Fruit fly (Drosophila melanogaster) whole organism, embryonic: ENCODE data around the gene CG43355.

Source experiments
- CG10543 ChIP-seq: fragments of 200-800 bp; sonication (Bioruptor generic); optimal IDR thresholded peaks from 3 replicates; lab custom pipeline; 2017; ENCODE audit warnings: missing biosample characterization, mild to moderate bottlenecking, missing genetic modification characterization, moderate library complexity
- CG11398 ChIP-seq: fragments of 200-800 bp; sonication (Bioruptor generic); optimal IDR thresholded peaks from 2 replicates; lab custom pipeline; 2016; ENCODE audit warnings: missing biosample characterization, missing genetic modification characterization
- CG12769 ChIP-seq: fragments of 200-800 bp; sonication (Bioruptor generic); optimal IDR thresholded peaks from 2 replicates; lab custom pipeline; 2019; ENCODE audit warnings: missing biosample characterization, mild to moderate bottlenecking, missing genetic modification characterization, moderate library complexity
- CG14965 ChIP-seq: fragments of 200-800 bp; sonication (Bioruptor generic); optimal IDR thresholded peaks from 2 replicates; lab custom pipeline; 2016; ENCODE audit warnings: missing biosample characterization, missing genetic modification characterization, borderline replicate concordance
- CG2875 ChIP-seq: fragments of 200-800 bp; sonication (Bioruptor generic); optimal IDR thresholded peaks from 2 replicates; lab custom pipeline; 2017; ENCODE audit warnings: missing biosample characterization, mild to moderate bottlenecking, missing genetic modification characterization, missing genetic modification reagents
- CG32532 ChIP-seq: fragments of 200-800 bp; sonication (Bioruptor generic); IDR thresholded peaks from 2 replicates; pipeline ENCODE4 v1.3.6; 2022; ENCODE audit warnings: missing biosample characterization, missing genetic modification characterization
- CG33213 ChIP-seq: fragments of 200-800 bp; sonication (Bioruptor generic); optimal IDR thresholded peaks from 3 replicates; lab custom pipeline; 2016; ENCODE audit warnings: missing biosample characterization, missing genetic modification characterization
- CG4404 ChIP-seq: fragments of 200-800 bp; sonication (Bioruptor generic); IDR thresholded peaks from 2 replicates; pipeline ENCODE4 v1.3.6; 2022; ENCODE audit warnings: missing biosample characterization, missing genetic modification characterization
- CG6683 ChIP-seq: fragments of 200-800 bp; sonication (Bioruptor generic); optimal IDR thresholded peaks from 2 replicates; lab custom pipeline; 2017; ENCODE audit warnings: missing biosample characterization, mild to moderate bottlenecking, missing genetic modification characterization, missing genetic modification reagents
- CG7372 ChIP-seq: fragments of 200-800 bp; sonication (Bioruptor generic); IDR thresholded peaks from 2 replicates; pipeline ENCODE4 v1.3.6; 2022; ENCODE audit warnings: missing biosample characterization, missing genetic modification characterization
- CG7963 ChIP-seq: fragments of 200-800 bp; sonication (Bioruptor generic); IDR thresholded peaks from 3 replicates; pipeline ENCODE4 v1.3.6; 2022; ENCODE audit warnings: missing biosample characterization, missing genetic modification characterization; ENCODE audit not compliant: partially characterized antibody
- CG8924 ChIP-seq: fragments of 200-800 bp; optimal IDR thresholded peaks from 3 replicates; lab custom pipeline; 2019; ENCODE audit warnings: missing biosample characterization, mild to moderate bottlenecking, missing genetic modification characterization, moderate library complexity
- CrebB ChIP-seq: fragments of 200-800 bp; sonication (Bioruptor generic); optimal IDR thresholded peaks from 3 replicates; lab custom pipeline; 2018; ENCODE audit warnings: missing biosample characterization, mild to moderate bottlenecking, missing genetic modification characterization
- Dll ChIP-seq: fragments of 200-800 bp; sonication (Bioruptor generic); IDR thresholded peaks from 4 replicates; pipeline ENCODE4 v1.3.6; 2022; ENCODE audit warnings: missing biosample characterization, missing genetic modification characterization; ENCODE audit not compliant: partially characterized antibody
- Doc2 ChIP-seq: fragments of 200-800 bp; sonication (Bioruptor generic); IDR thresholded peaks from 2 replicates; pipeline ENCODE4 v1.3.6; 2022; ENCODE audit warnings: missing biosample characterization, missing genetic modification characterization
- Elba2 ChIP-seq: fragments of 200-800 bp; sonication (Bioruptor generic); optimal IDR thresholded peaks from 3 replicates; lab custom pipeline; 2016; ENCODE audit warnings: missing biosample characterization, missing genetic modification characterization
- H2.0 ChIP-seq: fragments of 200-800 bp; sonication (Bioruptor generic); IDR thresholded peaks from 2 replicates; pipeline ENCODE4 v1.3.6; 2022; ENCODE audit warnings: missing biosample characterization, missing genetic modification characterization
- Hey ChIP-seq: fragments of 200-800 bp; sonication (Bioruptor generic); optimal IDR thresholded peaks from 3 replicates; lab custom pipeline; 2018; ENCODE audit warnings: missing biosample characterization, mild to moderate bottlenecking, missing genetic modification characterization
- Hmr ChIP-seq: fragments of 200-800 bp; sonication (Bioruptor generic); optimal IDR thresholded peaks from 3 replicates; lab custom pipeline; 2017; ENCODE audit warnings: mild to moderate bottlenecking, missing biosample characterization, missing genetic modification reagents, missing genetic modification characterization
- Hsf ChIP-seq: fragments of 200-800 bp; sonication (Bioruptor generic); optimal IDR thresholded peaks from 3 replicates; lab custom pipeline; 2016; ENCODE audit warnings: missing biosample characterization, missing genetic modification characterization
- Lhr ChIP-seq: fragments of 200-800 bp; sonication (Bioruptor generic); optimal IDR thresholded peaks from 3 replicates; lab custom pipeline; 2017; ENCODE audit warnings: mild to moderate bottlenecking, missing biosample characterization, missing genetic modification reagents, missing genetic modification characterization
- Max ChIP-seq: fragments of 200-800 bp; sonication (Bioruptor generic); optimal IDR thresholded peaks from 2 replicates; lab custom pipeline; 2016; ENCODE audit warnings: missing biosample characterization, mild to moderate bottlenecking, missing genetic modification characterization
- Mes4 ChIP-seq: fragments of 200-800 bp; sonication (Bioruptor generic); optimal IDR thresholded peaks from 2 replicates; lab custom pipeline; 2016; ENCODE audit warnings: missing biosample characterization, missing genetic modification characterization
- NC2α ChIP-seq: fragments of 200-800 bp; sonication (Bioruptor generic); optimal IDR thresholded peaks from 2 replicates; lab custom pipeline; 2016; ENCODE audit warnings: missing biosample characterization, missing genetic modification characterization
- Nf-YC ChIP-seq: fragments of 200-800 bp; optimal IDR thresholded peaks from 3 replicates; lab custom pipeline; 2019; ENCODE audit warnings: missing biosample characterization, mild to moderate bottlenecking, missing genetic modification characterization, moderate library complexity
- Oli ChIP-seq: fragments of 200-800 bp; sonication (Bioruptor generic); optimal IDR thresholded peaks from 2 replicates; lab custom pipeline; 2018; ENCODE audit warnings: missing biosample characterization, mild to moderate bottlenecking, missing genetic modification characterization, moderate library complexity
- Ssrp ChIP-seq: fragments of 200-800 bp; sonication (Bioruptor generic); optimal IDR thresholded peaks from 2 replicates; lab custom pipeline; 2018; ENCODE audit warnings: missing biosample characterization, mild to moderate bottlenecking, missing genetic modification characterization, moderate library complexity
- Stat92E ChIP-seq, 3 experiments: fragments of >200 bp in 2 of 3; fragments of 200-800 bp in 1 of 3; sonication (Bioruptor generic) in 1 of 3; optimal IDR thresholded peaks; 2 replicates each; lab custom pipeline; 2017 to 2019; ENCODE audit warnings: missing biosample characterization in 3 of 3, missing genetic modification characterization in 3 of 3, mild to moderate bottlenecking in 1 of 3, moderate library complexity in 1 of 3
- amos ChIP-seq: fragments of 200-800 bp; sonication (Bioruptor generic); IDR thresholded peaks from 2 replicates; pipeline ENCODE4 v1.3.6; 2022; ENCODE audit warnings: missing biosample characterization, missing genetic modification characterization; ENCODE audit not compliant: partially characterized antibody
- caup ChIP-seq: fragments of 200-800 bp; sonication (Bioruptor generic); optimal IDR thresholded peaks from 3 replicates; lab custom pipeline; 2017; ENCODE audit warnings: missing biosample characterization, mild to moderate bottlenecking, missing genetic modification characterization, moderate library complexity; ENCODE audit not compliant: severe bottlenecking
- dmrt99B ChIP-seq: fragments of 200-800 bp; sonication (Bioruptor generic); optimal IDR thresholded peaks from 2 replicates; lab custom pipeline; 2018; ENCODE audit warnings: missing biosample characterization, mild to moderate bottlenecking, missing genetic modification characterization, moderate library complexity
- dpn ChIP-seq, 2 experiments: fragments of 200-800 bp; sonication (Bioruptor generic); optimal IDR thresholded peaks; 3 replicates each; lab custom pipeline; 2016; ENCODE audit warnings: missing biosample characterization in 2 of 2, missing genetic modification characterization in 2 of 2
- exex ChIP-seq: fragments of 200-800 bp; sonication (Bioruptor generic); optimal IDR thresholded peaks from 4 replicates; lab custom pipeline; 2018; ENCODE audit warnings: missing biosample characterization, mild to moderate bottlenecking, missing genetic modification characterization, moderate library complexity
- fd102C ChIP-seq: fragments of 200-800 bp; sonication (Bioruptor generic); optimal IDR thresholded peaks from 2 replicates; lab custom pipeline; 2018; ENCODE audit warnings: missing biosample characterization, mild to moderate bottlenecking, missing genetic modification characterization, moderate library complexity
- fru ChIP-seq: fragments of >200 bp; optimal IDR thresholded peaks from 2 replicates; lab custom pipeline; 2017
- gsb ChIP-seq: fragments of 200-800 bp; sonication (Bioruptor generic); IDR thresholded peaks from 2 replicates; pipeline ENCODE4 v1.3.6; 2022; ENCODE audit warnings: missing biosample characterization, missing genetic modification characterization
- lilli ChIP-seq: fragments of 200-800 bp; sonication (Bioruptor generic); optimal IDR thresholded peaks from 3 replicates; lab custom pipeline; 2016; ENCODE audit warnings: missing biosample characterization, missing genetic modification characterization
- lov ChIP-seq, 2 experiments: fragments of 200-800 bp in 1 of 2; fragments of >200 bp in 1 of 2; sonication (Bioruptor generic) in 1 of 2; IDR thresholded peaks in 1 of 2; optimal IDR thresholded peaks in 1 of 2; 2 replicates in 1 of 2; 3 replicates in 1 of 2; pipeline versions ENCODE4 v1.3.6 to Lab custom; 2017 to 2022; ENCODE audit warnings: missing biosample characterization in 1 of 2, missing genetic modification characterization in 1 of 2
- mirr ChIP-seq: fragments of 200-800 bp; sonication (Bioruptor generic); optimal IDR thresholded peaks from 3 replicates; lab custom pipeline; 2018; ENCODE audit warnings: missing biosample characterization, mild to moderate bottlenecking, missing genetic modification characterization
- nau ChIP-seq: fragments of 200-800 bp; sonication (Bioruptor generic); optimal IDR thresholded peaks from 3 replicates; lab custom pipeline; 2017; ENCODE audit warnings: missing biosample characterization, mild to moderate bottlenecking, missing genetic modification characterization, missing genetic modification reagents
- oc ChIP-seq: fragments of 200-800 bp; sonication (Bioruptor generic); optimal IDR thresholded peaks from 2 replicates; lab custom pipeline; 2018; ENCODE audit warnings: missing biosample characterization, mild to moderate bottlenecking, missing genetic modification characterization, moderate library complexity
- pfk ChIP-seq: fragments of 200-800 bp; sonication (Bioruptor generic); optimal IDR thresholded peaks from 2 replicates; lab custom pipeline; 2018; ENCODE audit warnings: missing biosample characterization, mild to moderate bottlenecking, missing genetic modification characterization, moderate library complexity
- pnt ChIP-seq: fragments of 200-800 bp; sonication (Bioruptor generic); optimal IDR thresholded peaks from 3 replicates; lab custom pipeline; 2016; ENCODE audit warnings: missing biosample characterization, missing genetic modification characterization
- shn ChIP-seq: fragments of 200-800 bp; sonication (Bioruptor generic); optimal IDR thresholded peaks from 3 replicates; lab custom pipeline; 2016; ENCODE audit warnings: missing biosample characterization, missing genetic modification characterization
- sima ChIP-seq: fragments of 200-800 bp; sonication (Bioruptor generic); optimal IDR thresholded peaks from 2 replicates; lab custom pipeline; 2016; ENCODE audit warnings: missing biosample characterization, missing genetic modification characterization
- so ChIP-seq: fragments of 200-800 bp; sonication (Bioruptor generic); IDR thresholded peaks from 3 replicates; pipeline ENCODE4 v1.3.6; 2022; ENCODE audit warnings: missing biosample characterization, missing genetic modification characterization
- sr ChIP-seq: fragments of 200-800 bp; sonication (Bioruptor generic); IDR thresholded peaks from 3 replicates; pipeline ENCODE4 v1.3.6; 2022; ENCODE audit warnings: missing biosample characterization, missing genetic modification characterization

The CG43355 gene

DNA sequence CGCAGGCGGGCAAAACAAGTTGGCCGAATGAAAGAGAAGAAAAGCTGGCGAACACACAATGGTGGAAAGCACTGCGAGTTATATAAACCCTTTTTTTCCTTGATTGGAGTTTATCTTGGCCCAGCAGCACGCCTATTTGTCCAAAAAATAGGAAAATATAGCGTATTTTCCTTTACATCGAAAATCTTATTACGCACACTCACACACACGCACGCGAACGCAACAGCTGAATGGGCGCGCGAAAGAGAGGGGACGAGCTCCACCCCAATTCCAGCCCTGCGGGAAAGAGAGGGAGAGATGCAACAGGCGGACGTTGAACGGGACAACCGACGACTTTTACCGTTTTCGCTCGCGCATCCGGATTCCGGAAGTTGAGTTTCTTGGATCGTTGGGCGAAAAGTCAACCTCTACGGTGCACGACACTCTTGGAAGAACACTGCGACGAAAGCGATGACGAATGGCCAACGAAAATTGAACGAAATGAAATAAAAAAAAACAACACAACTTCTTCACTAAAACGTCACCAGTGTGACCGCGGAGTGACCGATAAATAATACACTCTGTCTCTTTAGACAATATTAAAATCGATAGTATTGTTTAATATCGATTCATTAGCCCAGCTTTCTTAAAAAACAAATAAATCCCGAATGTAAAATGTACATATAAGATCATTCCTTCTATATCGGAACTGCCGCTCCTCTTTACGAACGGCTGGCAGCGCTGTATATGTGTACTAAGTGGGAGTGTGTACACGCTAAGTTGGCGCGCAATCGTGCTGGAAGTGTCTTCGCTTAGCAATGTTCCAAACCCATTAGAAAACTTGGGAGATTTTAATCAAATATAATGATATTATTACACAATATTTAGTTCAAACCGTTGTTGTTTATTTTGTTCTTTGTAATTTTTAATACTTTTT lies 32.3 kb downstream of the CG43355 start, which contains the start of the genes Dlg5 and CG4970 (continued):
- TF ChIP-seq mirr (GFP tag; lab: Kevin White, UChicago) (no peak), fru (no peak), Ssrp (tag; lab: Kevin White, UChicago) (no peak), CG7963 (GFP tag; lab: Robert Waterston, UW) (peak; percentile 50; the same call in 1 of the 3 replicates), CG32532 (GFP tag; lab: Robert Waterston, UW) (no peak), NC2α (GFP tag; lab: Kevin White, UChicago) (no peak), Hmr (GFP tag; lab: Kevin White, UChicago) (peak; percentile 56), CG2875 (GFP tag; lab: Kevin White, UChicago) (no peak), Doc2 (no peak), lilli (GFP tag; lab: Kevin White, UChicago) (peak; percentile 20), exex (tag; lab: Kevin White, UChicago) (no peak), CG12769 (tag; lab: Kevin White, UChicago) (no peak), shn (GFP tag; lab: Kevin White, UChicago) (no peak), H2.0 (GFP tag; lab: Robert Waterston, UW) (no peak), Max (no peak), Elba2 (peak; percentile 63), CG7372 (GFP tag; lab: Robert Waterston, UW) (0 out of 2 replicates have a peak, but pooled peaks have one; percentile 12), Hsf (GFP tag; lab: Kevin White, UChicago) (peak; percentile 23), nau (no peak), oc (tag; lab: Kevin White, UChicago) (no peak), Oli (tag; lab: Kevin White, UChicago) (no peak), CrebB (no peak), pfk (GFP tag; lab: Kevin White, UChicago) (no peak), CG10543 (no peak), Hey (tag; lab: Kevin White, UChicago) (no peak), gsb (GFP tag; lab: Robert Waterston, UW) (no peak), CG6683 (GFP tag; lab: Kevin White, UChicago) (no peak), CG33213 (GFP tag; lab: Kevin White, UChicago) (peak; percentile 82), amos (GFP tag; lab: Robert Waterston, UW) (peak; percentile 84), fd102C (GFP tag; lab: Kevin White, UChicago) (no peak), Nf-YC (tag; lab: Kevin White, UChicago) (peak; percentile 86), sr (GFP tag; lab: Robert Waterston, UW) (no peak), dpn (GFP tag; optimal IDR thresholded peaks at IDR 0.05; lab: Kevin White, UChicago) (peak in 1 of 2 experiments; percentile 17), Mes4 (GFP tag; lab: Kevin White, UChicago) (no peak), sima (no peak), lov (optimal IDR thresholded peaks at IDR 0.05; lab: Kevin White, UChicago) (no peak), lov (GFP tag; IDR thresholded peaks at IDR 0.05; lab: Robert Waterston, UW) (no peak), dmrt99B (tag; lab: Kevin White, UChicago) (no peak), so (GFP tag; lab: Robert Waterston, UW) (no peak), Lhr (GFP tag; lab: Kevin White, UChicago) (peak; percentile 91), Stat92E (GFP tag; optimal IDR thresholded peaks at IDR 0.05; lab: Kevin White, UChicago) (peak in 1 of 3 experiments; percentile 4), caup (GFP tag; lab: Kevin White, UChicago) (no peak), Dll (GFP tag; lab: Robert Waterston, UW) (peak; percentile 80), CG4404 (GFP tag; lab: Robert Waterston, UW) (no peak), CG11398 (no peak), CG8924 (tag; lab: Kevin White, UChicago) (no peak), CG14965 (GFP tag; lab: Kevin White, UChicago) (no peak), pnt (GFP tag; lab: Kevin White, UChicago) (peak; percentile 22)
